Worm (Caenorhabditis elegans): ENCODE data around the gene Y46G5A.23.

DNA sequence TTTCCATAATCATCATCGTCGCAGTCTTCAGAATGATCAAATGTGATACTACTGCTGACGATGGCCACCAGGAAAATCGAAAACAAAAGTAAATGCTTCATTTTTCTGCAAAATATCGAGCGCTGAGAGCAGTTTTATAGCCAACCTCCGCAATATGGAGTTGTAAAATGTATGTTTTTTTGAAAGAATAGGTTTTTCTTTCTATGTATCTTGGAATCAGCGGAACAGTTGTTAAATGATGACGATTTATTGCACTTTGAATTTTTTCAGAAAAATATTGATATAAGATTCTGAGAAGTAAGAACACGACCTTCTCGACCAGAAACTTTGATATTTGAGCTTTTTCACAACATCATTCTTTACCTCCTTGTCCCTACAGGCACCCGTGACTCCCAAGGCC, at the start of gene Y46G5A.23:
- TF ChIP-seq ama-1 (optimal IDR thresholded peaks at IDR 0.05) (no peak), ets-7 (tag; optimal IDR thresholded peaks at IDR 0.05) (no peak), tra-4 (tag; optimal IDR thresholded peaks at IDR 0.05) (no peak), aly-1 (tag; optimal IDR thresholded peaks at IDR 0.05) (no peak)
